Worm (Caenorhabditis elegans): ENCODE measurements around the gene T25B9.6.

The T25B9.6 gene

ce11 chrIV:10757616-10758193, at the start of gene T25B9.6, which contains the start of gene T25B9.4:
Gene T25B9.6, plus strand, starts transcription at chrIV:10758143.
Gene T25B9.4, minus strand, starts transcription at chrIV:10757716.
- TF ChIP-seq mxl-2 (GFP tag; conservative IDR thresholded peaks at IDR 0.05) (no peak), nhr-41 (GFP tag; IDR thresholded peaks at IDR 0.05) (no peak), F49E8.2 (tag; optimal IDR thresholded peaks at IDR 0.05; ENCODE audit: borderline replicate concordance) (no peak), gei-8 (GFP tag; optimal IDR thresholded peaks at IDR 0.05) (no peak), ZK337.2 (GFP tag; IDR thresholded peaks at IDR 0.05) (no peak)

DNA sequence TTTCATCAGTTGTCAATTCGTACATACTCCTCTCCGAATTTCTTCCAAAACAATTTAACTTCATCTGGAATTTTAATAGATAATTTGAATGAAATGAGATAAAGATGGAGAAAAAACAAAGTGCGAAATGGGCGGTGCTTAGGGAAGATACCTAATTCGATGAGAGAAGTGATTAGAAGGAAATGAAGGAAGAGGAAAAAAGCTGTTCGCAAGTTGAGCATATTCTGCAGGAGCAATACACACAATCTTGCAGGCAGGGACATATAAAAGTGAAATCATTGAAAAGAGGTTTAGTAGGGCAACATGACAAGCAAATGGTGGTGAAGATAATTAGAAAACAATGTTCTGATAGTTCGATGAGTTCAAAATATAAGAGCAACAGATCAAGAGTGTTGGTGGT, 46.2 kb upstream of the T25B9.6 start, which contains the start of gene glb-21:
Gene glb-21, minus strand, starts transcription at position 66 of the 400 bp plus-strand sequence.
- TF ChIP-seq ama-1 (optimal IDR thresholded peaks at IDR 0.05) (no peak), aha-1 (tag) (peak; percentile 60), ceh-44 (GFP tag; IDR thresholded peaks at IDR 0.05) (no peak), mes-2 (tag; optimal IDR thresholded peaks at IDR 0.05; ENCODE audit: poor library complexity, severe bottlenecking) (no peak), unc-62 (GFP tag; optimal IDR thresholded peaks at IDR 0.05 in 1 of 2) (peak in 1 of 2 experiments; percentile 10), unc-62 (tag; optimal IDR thresholded peaks at IDR 0.05) (no peak)

DNA sequence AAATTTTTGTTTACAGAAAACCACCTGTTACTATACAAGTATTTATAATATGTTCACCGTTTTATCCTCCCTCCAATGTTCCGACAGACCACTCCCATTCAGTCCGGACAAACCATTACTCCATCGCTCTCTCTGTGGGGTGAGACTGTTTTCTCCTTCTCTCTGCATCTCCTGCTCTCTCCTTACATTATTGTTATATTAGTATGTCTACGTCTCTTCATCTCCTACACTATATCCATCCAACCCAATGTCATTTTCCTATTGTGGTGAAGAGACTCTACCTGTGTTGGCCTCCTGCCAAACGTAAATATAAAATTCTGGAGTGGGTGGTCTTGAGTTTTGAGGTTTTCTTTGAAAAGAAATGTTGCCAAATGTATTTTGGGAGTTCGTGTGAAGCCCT, 43.3 kb upstream of the T25B9.6 start:
- TF ChIP-seq unc-62 (GFP tag; optimal IDR thresholded peaks at IDR 0.05 in 1 of 2) (peak in 1 of 2 experiments; percentile 10), unc-62 (tag; optimal IDR thresholded peaks at IDR 0.05) (no peak), nhr-28 (tag; optimal IDR thresholded peaks at IDR 0.05) (peak; percentile 40), ceh-20 (GFP tag; IDR thresholded peaks at IDR 0.05) (no peak)

DNA sequence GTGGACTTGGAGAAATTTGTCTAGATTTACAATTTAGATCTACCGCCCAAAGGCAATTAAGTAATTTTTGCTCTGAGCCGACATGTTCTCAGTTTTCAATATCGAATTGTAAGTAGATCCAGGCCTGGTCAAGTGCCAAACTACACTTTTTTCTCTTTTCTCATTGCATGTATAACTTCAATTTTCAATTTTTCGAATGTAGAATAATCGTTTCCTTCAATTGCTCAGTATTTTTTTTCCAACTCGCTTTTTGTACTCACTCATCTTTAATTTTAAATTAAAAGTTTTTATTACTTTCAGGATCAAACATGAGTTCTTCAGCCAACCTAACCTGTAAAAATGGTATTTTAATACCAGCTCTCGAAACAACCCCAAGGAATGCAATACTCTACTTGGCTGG, 41.6 kb upstream of the T25B9.6 start, which contains the start of gene ncx-3:
Gene ncx-3, plus strand, starts transcription at position 301 of the 400 bp plus-strand sequence.
- TF ChIP-seq fkh-10 (GFP tag; optimal IDR thresholded peaks at IDR 0.05), result no peak
- TF ChIP-seq daf-12 (tag; optimal IDR thresholded peaks at IDR 0.05), result no peak
- TF ChIP-seq lin-15B (tag; optimal IDR thresholded peaks at IDR 0.05), result no peak
- no peak for TF ChIP-seq attf-4 (tag; optimal IDR thresholded peaks at IDR 0.05)
- no peak for TF ChIP-seq mes-2 (tag; optimal IDR thresholded peaks at IDR 0.05; ENCODE audit: poor library complexity, severe bottlenecking)
- TF ChIP-seq ztf-11 (tag; optimal IDR thresholded peaks at IDR 0.05), result no peak
- peak in 1 of 2 experiments; percentile 74 for TF ChIP-seq unc-62 (GFP tag; optimal IDR thresholded peaks at IDR 0.05 in 1 of 2)
- TF ChIP-seq unc-62 (tag; optimal IDR thresholded peaks at IDR 0.05), result no peak
- TF ChIP-seq lin-29 (GFP tag; IDR thresholded peaks at IDR 0.05), result no peak

DNA sequence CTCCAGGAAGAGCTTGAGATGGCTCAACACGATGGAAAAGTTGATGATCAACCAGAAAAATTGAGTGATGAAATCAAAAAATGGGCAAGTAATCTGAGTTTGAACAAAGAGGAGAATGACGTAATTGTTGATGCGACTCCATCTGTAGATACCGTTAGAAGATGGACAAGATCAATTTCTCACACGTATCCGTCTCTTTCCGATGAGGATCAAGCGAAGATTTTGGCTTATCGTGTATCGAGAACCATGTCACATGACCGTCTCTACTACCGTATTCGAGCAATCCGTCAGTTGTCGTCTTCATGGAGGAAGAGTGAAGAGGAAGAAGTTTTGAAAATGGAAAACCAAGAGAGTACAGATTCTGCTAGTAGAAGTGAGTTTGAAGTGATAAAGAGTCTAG, 39.9 kb upstream of the T25B9.6 start:
- TF ChIP-seq gei-8 (GFP tag; optimal IDR thresholded peaks at IDR 0.05) (no peak), madf-5 (GFP tag; IDR thresholded peaks at IDR 0.05) (no peak), madf-9 (GFP tag; conservative IDR thresholded peaks at IDR 0.05) (no peak), nhr-25 (tag; optimal IDR thresholded peaks at IDR 0.05; ENCODE audit: borderline replicate concordance, insufficient read depth) (no peak), php-3 (GFP tag; IDR thresholded peaks at IDR 0.05) (no peak), snpc-4 (tag; optimal IDR thresholded peaks at IDR 0.05) (no peak), Y105C5A.15 (GFP tag; IDR thresholded peaks at IDR 0.05) (no peak), pha-4 (GFP tag; IDR thresholded peaks at IDR 0.05) (no peak), pha-4 (tag; optimal IDR thresholded peaks at IDR 0.05) (no peak), ces-1 (GFP tag; optimal IDR thresholded peaks at IDR 0.05) (no peak), tag-97 (GFP tag; IDR thresholded peaks at IDR 0.05) (no peak), lsy-2 (tag; optimal IDR thresholded peaks at IDR 0.05) (no peak), zfp-3 (GFP tag; conservative IDR thresholded peaks at IDR 0.05) (no peak), ama-1 (optimal IDR thresholded peaks at IDR 0.05) (no peak), nhr-10 (tag; optimal IDR thresholded peaks at IDR 0.05) (no peak), dmd-8 (GFP tag; IDR thresholded peaks at IDR 0.05) (no peak), mes-2 (tag; optimal IDR thresholded peaks at IDR 0.05; ENCODE audit: poor library complexity, severe bottlenecking) (no peak), egl-43 (GFP tag; IDR thresholded peaks at IDR 0.05) (no peak)
